Worm (Caenorhabditis elegans) whole organism, young adult: ENCODE results near the gene F53F8.7.

Source experiments
- C06A6.2 ChIP-seq: fragments of 200-800 bp; sonication (Bioruptor generic); conservative IDR thresholded peaks from 2 replicates; pipeline ENCODE4 v1.3.6; 2022; ENCODE audit warnings: missing genetic modification characterization, missing compliant biosample characterization
- F10E7.11 ChIP-seq: sonication (generic microtip); optimal IDR thresholded peaks from 2 replicates; lab custom pipeline; 2017; ENCODE audit warnings: mild to moderate bottlenecking, missing genetic modification characterization, moderate library complexity, missing compliant biosample characterization
- F39B2.1 ChIP-seq: fragments of 200-800 bp; sonication (Bioruptor generic); IDR thresholded peaks from 2 replicates; pipeline ENCODE4 v1.3.6; 2022; ENCODE audit warnings: missing genetic modification reagents, missing genetic modification characterization, missing compliant biosample characterization
- K12H6.12 ChIP-seq: fragments of 200-800 bp; sonication (Bioruptor generic); optimal IDR thresholded peaks from 2 replicates; lab custom pipeline; 2018; ENCODE audit warnings: mild to moderate bottlenecking, missing genetic modification characterization, missing compliant biosample characterization
- T26A5.8 ChIP-seq: sonication (generic microtip); optimal IDR thresholded peaks from 2 replicates; lab custom pipeline; 2016; ENCODE audit warnings: missing genetic modification characterization, missing compliant biosample characterization
- Y53F4B.3 ChIP-seq: fragments of 200-800 bp; sonication (Bioruptor generic); IDR thresholded peaks from 2 replicates; pipeline ENCODE4 v1.3.6; 2022; ENCODE audit warnings: missing genetic modification reagents, missing genetic modification characterization, missing compliant biosample characterization
- akir-1 ChIP-seq: fragments of 200-800 bp; sonication (Bioruptor generic); optimal IDR thresholded peaks from 2 replicates; lab custom pipeline; 2018; ENCODE audit warnings: mild to moderate bottlenecking, missing genetic modification characterization, moderate library complexity, missing compliant biosample characterization
- atf-7 ChIP-seq: sonication (generic microtip); optimal IDR thresholded peaks from 2 replicates; lab custom pipeline; 2017; ENCODE audit warnings: mild to moderate bottlenecking, missing genetic modification characterization, missing compliant biosample characterization
- attf-6 ChIP-seq: fragments of 200-800 bp; sonication (Bioruptor generic); IDR thresholded peaks from 2 replicates; pipeline ENCODE4 v1.3.6; 2022; ENCODE audit warnings: missing genetic modification reagents, missing genetic modification characterization, missing compliant biosample characterization
- ceh-40 ChIP-seq: fragments of 200-800 bp; sonication (Bioruptor generic); IDR thresholded peaks from 2 replicates; pipeline ENCODE4 v1.3.6; 2022; ENCODE audit warnings: missing genetic modification characterization, missing compliant biosample characterization
- chd-7 ChIP-seq: sonication (generic microtip); optimal IDR thresholded peaks from 2 replicates; lab custom pipeline; 2016; ENCODE audit warnings: mild to moderate bottlenecking, missing genetic modification characterization, moderate library complexity, missing compliant biosample characterization
- die-1 ChIP-seq: sonication (generic microtip); optimal IDR thresholded peaks from 2 replicates; lab custom pipeline; 2016; ENCODE audit warnings: missing genotype, mild to moderate bottlenecking, missing genetic modification characterization, missing compliant biosample characterization
- dpl-1 ChIP-seq: fragments of 150-350 bp; optimal IDR thresholded peaks from 2 replicates; lab custom pipeline; 2014; ENCODE audit warnings: missing biosample characterization, missing genetic modification reagents, missing genetic modification characterization
- egl-18 ChIP-seq: fragments of 200-800 bp; sonication (Bioruptor generic); IDR thresholded peaks from 2 replicates; pipeline ENCODE4 v1.3.6; 2022; ENCODE audit warnings: missing genetic modification reagents, missing genetic modification characterization, missing compliant biosample characterization
- egl-44 ChIP-seq: fragments of 200-800 bp; sonication (Bioruptor generic); IDR thresholded peaks from 2 replicates; pipeline ENCODE4 v1.3.6; 2022; ENCODE audit warnings: missing genetic modification reagents, missing genetic modification characterization, missing compliant biosample characterization
- egrh-3 ChIP-seq: fragments of 200-800 bp; sonication (Bioruptor generic); IDR thresholded peaks from 2 replicates; pipeline ENCODE4 v1.3.6; 2022; ENCODE audit warnings: missing genetic modification reagents, missing genetic modification characterization, missing compliant biosample characterization
- ets-4 ChIP-seq: fragments of 200-800 bp; sonication (Bioruptor generic); optimal IDR thresholded peaks from 2 replicates; lab custom pipeline; 2018; ENCODE audit warnings: mild to moderate bottlenecking, missing genetic modification characterization, missing compliant biosample characterization
- fkh-3 ChIP-seq: sonication (generic microtip); optimal IDR thresholded peaks from 2 replicates; lab custom pipeline; 2016; ENCODE audit warnings: mild to moderate bottlenecking, missing genetic modification characterization, missing compliant biosample characterization
- hsf-1 ChIP-seq: fragments of 200-800 bp; sonication (Bioruptor generic); IDR thresholded peaks from 2 replicates; pipeline ENCODE4 v1.3.6; 2022; ENCODE audit warnings: missing genetic modification reagents, missing genetic modification characterization, missing compliant biosample characterization
- lag-1 ChIP-seq: fragments of 200-800 bp; sonication (Bioruptor generic); IDR thresholded peaks from 2 replicates; pipeline ENCODE4 v1.3.6; 2022; ENCODE audit warnings: missing genetic modification reagents, missing genetic modification characterization, missing compliant biosample characterization
- let-526 ChIP-seq: fragments of 200-800 bp; sonication (Bioruptor generic); IDR thresholded peaks from 2 replicates; pipeline ENCODE4 v1.3.6; 2022; ENCODE audit warnings: missing genetic modification reagents, missing genetic modification characterization, missing compliant biosample characterization
- lsy-27 ChIP-seq: sonication (generic microtip); optimal IDR thresholded peaks from 2 replicates; lab custom pipeline; 2017; ENCODE audit warnings: missing genetic modification characterization, mild to moderate bottlenecking, missing compliant biosample characterization, antibody characterized with exemption, missing genotype, borderline replicate concordance; ENCODE audit not compliant: insufficient read depth
- madf-10 ChIP-seq: sonication (generic microtip); optimal IDR thresholded peaks from 2 replicates; lab custom pipeline; 2016; ENCODE audit warnings: mild to moderate bottlenecking, missing genetic modification characterization, missing compliant biosample characterization
- madf-3 ChIP-seq: fragments of 200-800 bp; sonication (Bioruptor generic); IDR thresholded peaks from 2 replicates; pipeline ENCODE4 v1.3.6; 2022; ENCODE audit warnings: missing genetic modification reagents, missing genetic modification characterization, missing compliant biosample characterization
- nfyb-1 ChIP-seq: fragments of 200-800 bp; sonication (Bioruptor generic); IDR thresholded peaks from 2 replicates; pipeline ENCODE4 v1.3.6; 2022; ENCODE audit warnings: missing genetic modification reagents, missing genetic modification characterization, missing compliant biosample characterization
- pbrm-1 ChIP-seq: fragments of 200-800 bp; sonication (Bioruptor generic); IDR thresholded peaks from 2 replicates; pipeline ENCODE4 v1.3.6; 2022; ENCODE audit warnings: missing genetic modification reagents, missing genetic modification characterization, missing compliant biosample characterization
- pha-4 ChIP-seq: fragments of 150-350 bp; sonication (generic microtip); optimal IDR thresholded peaks from 2 replicates; lab custom pipeline; 2014; ENCODE audit warnings: missing biosample characterization, missing genetic modification reagents, missing genetic modification characterization
- rec-8 ChIP-seq, 2 experiments: sonication (generic microtip); optimal IDR thresholded peaks; 2 replicates each; lab custom pipeline; 2016; ENCODE audit warnings: mild to moderate bottlenecking in 2 of 2, missing genetic modification characterization in 2 of 2, missing genetic modification reagents in 2 of 2, missing genotype in 2 of 2, missing biosample characterization in 1 of 2, missing compliant biosample characterization in 1 of 2, moderate library complexity in 1 of 2
- rpc-1 ChIP-seq, 2 experiments: fragments of 150-350 bp in 1 of 2; sonication (generic microtip) in 1 of 2; optimal IDR thresholded peaks; 2 replicates each; lab custom pipeline; 2014 to 2018; ENCODE audit warnings: missing biosample characterization in 1 of 2, missing genetic modification characterization in 1 of 2, missing genetic modification reagents in 1 of 2, missing genotype in 1 of 2
- sea-2 ChIP-seq: fragments of 200-800 bp; sonication (Bioruptor generic); IDR thresholded peaks from 2 replicates; pipeline ENCODE4 v1.3.6; 2022; ENCODE audit warnings: missing genetic modification characterization, missing compliant biosample characterization
- snpc-4 ChIP-seq, 5 experiments: fragments of 150-350 bp in 1 of 5; sonication (generic microtip) in 4 of 5; optimal IDR thresholded peaks; 2 replicates each; lab custom pipeline; 2014 to 2018; ENCODE audit warnings: missing genetic modification characterization in 5 of 5, missing biosample characterization in 3 of 5, antibody characterized with exemption in 2 of 5, mild to moderate bottlenecking in 2 of 5, missing compliant biosample characterization in 2 of 5, missing genotype in 2 of 5, moderate library complexity in 2 of 5, missing genetic modification reagents in 1 of 5
- tbp1 ChIP-seq: fragments of 200-800 bp; sonication (Bioruptor generic); optimal IDR thresholded peaks from 2 replicates; lab custom pipeline; 2018; ENCODE audit warnings: mild to moderate bottlenecking, missing genetic modification characterization, missing compliant biosample characterization
- tbx-9 ChIP-seq: sonication (generic microtip); optimal IDR thresholded peaks from 2 replicates; lab custom pipeline; 2016; ENCODE audit warnings: borderline replicate concordance, missing genetic modification characterization, inconsistent platforms, missing compliant biosample characterization
- unc-130 ChIP-seq: sonication (generic microtip); optimal IDR thresholded peaks from 2 replicates; lab custom pipeline; 2016; ENCODE audit warnings: missing genetic modification reagents, missing genetic modification characterization, missing compliant biosample characterization
- zim-3 ChIP-seq: sonication (generic microtip); optimal IDR thresholded peaks from 2 replicates; lab custom pipeline; 2017; ENCODE audit warnings: mild to moderate bottlenecking, missing genetic modification characterization, moderate library complexity, missing compliant biosample characterization
- ztf-25 ChIP-seq: fragments of 200-800 bp; sonication (Bioruptor generic); IDR thresholded peaks from 2 replicates; pipeline ENCODE4 v1.3.6; 2022; ENCODE audit warnings: missing genetic modification reagents, missing genetic modification characterization, missing compliant biosample characterization
- ztf-28 ChIP-seq: fragments of 200-800 bp; sonication (Bioruptor generic); IDR thresholded peaks from 2 replicates; pipeline ENCODE4 v1.3.6; 2022; ENCODE audit warnings: missing genetic modification reagents, missing genetic modification characterization, missing compliant biosample characterization
- ztf-3 ChIP-seq: fragments of 200-800 bp; sonication (Bioruptor generic); optimal IDR thresholded peaks from 2 replicates; lab custom pipeline; 2018; ENCODE audit warnings: mild to moderate bottlenecking, missing genetic modification characterization, missing compliant biosample characterization

Gene F53F8.7

DNA sequence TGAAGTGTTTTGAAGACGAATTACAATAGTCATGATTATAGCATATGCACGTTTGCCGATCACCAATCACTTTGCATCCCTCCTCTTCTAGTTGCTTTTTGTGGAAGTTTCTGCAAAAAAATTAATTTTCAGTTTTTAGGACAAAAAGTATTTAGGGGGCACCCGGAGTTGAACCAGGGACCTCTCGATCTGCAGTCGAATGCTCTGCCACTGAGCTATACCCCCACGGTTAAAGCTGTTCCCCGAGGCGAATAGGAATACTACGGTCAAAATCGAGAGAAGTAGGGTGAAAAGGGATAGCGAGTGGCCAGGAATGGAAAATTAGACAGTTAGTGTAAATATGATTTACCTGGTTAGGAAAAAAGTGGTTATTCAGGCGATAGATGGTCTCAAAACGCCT lies 4.2 kb downstream of the F53F8.7 start (continued):
- no peak for TF ChIP-seq lsy-27
- 0 out of 2 replicates have a peak, but pooled peaks have one; percentile 25 for TF ChIP-seq hsf-1 (GFP tag; lab: Robert Waterston, UW)
- no peak for TF ChIP-seq unc-130
- no peak for TF ChIP-seq F39B2.1
- TF ChIP-seq chd-7: peak; percentile 52
- peak; percentile 77 for TF ChIP-seq die-1 (tag; lab: Kevin White, UChicago)
- TF ChIP-seq ztf-3 (GFP tag; lab: Kevin White, UChicago): no peak
- peak; percentile 41; the same call in 1 of the 2 replicates for TF ChIP-seq egrh-3
- TF ChIP-seq madf-3 (GFP tag; lab: Robert Waterston, UW): 0 out of 2 replicates have a peak, but pooled peaks have one; percentile 40
- peak; percentile 87 for TF ChIP-seq zim-3 (tag; lab: Kevin White, UChicago)
- peak; percentile 81 for TF ChIP-seq ceh-40
- peak; percentile 33 for TF ChIP-seq K12H6.12
- no peak for TF ChIP-seq lag-1 (GFP tag; lab: Robert Waterston, UW)
- no peak for TF ChIP-seq T26A5.8
- TF ChIP-seq F10E7.11 (tag; lab: Kevin White, UChicago): no peak
- peak; percentile 86 for TF ChIP-seq rpc-1 (optimal IDR thresholded peaks at IDR 0.05; lab: Kevin White, UChicago)
- TF ChIP-seq rpc-1 (tag; optimal IDR thresholded peaks at IDR 0.05; lab: Kevin White, UChicago): peak; percentile 88
- TF ChIP-seq nfyb-1 (GFP tag; lab: Robert Waterston, UW): peak; percentile 84
- peak; percentile 94 for TF ChIP-seq tbp1
- TF ChIP-seq pha-4 (tag; lab: Kevin White, UChicago): no peak
- peak; percentile 7 for TF ChIP-seq tbx-9 (tag; lab: Kevin White, UChicago)
- no peak for TF ChIP-seq akir-1 (GFP tag; lab: Kevin White, UChicago)
- peak; percentile 42 for TF ChIP-seq madf-10 (tag; lab: Kevin White, UChicago)
- TF ChIP-seq egl-44 (GFP tag; lab: Robert Waterston, UW): peak; percentile 65; the same call in 1 of the 2 replicates
- no peak for TF ChIP-seq dpl-1
- no peak for TF ChIP-seq Y53F4B.3 (GFP tag; lab: Robert Waterston, UW)
- TF ChIP-seq C06A6.2 (GFP tag; lab: Robert Waterston, UW): peak; percentile 37; the same call in 1 of the 2 replicates
- peak; percentile 34 to 73 for TF ChIP-seq rec-8 (tag; optimal IDR thresholded peaks at IDR 0.05; lab: Kevin White, UChicago)
- 0 out of 2 replicates have a peak, but pooled peaks have one; percentile 24 for TF ChIP-seq ztf-28
- TF ChIP-seq pbrm-1: peak; percentile 68
- peak; percentile 32 for TF ChIP-seq ets-4 (GFP tag; lab: Kevin White, UChicago)
- peak; percentile 38 for TF ChIP-seq fkh-3

DNA sequence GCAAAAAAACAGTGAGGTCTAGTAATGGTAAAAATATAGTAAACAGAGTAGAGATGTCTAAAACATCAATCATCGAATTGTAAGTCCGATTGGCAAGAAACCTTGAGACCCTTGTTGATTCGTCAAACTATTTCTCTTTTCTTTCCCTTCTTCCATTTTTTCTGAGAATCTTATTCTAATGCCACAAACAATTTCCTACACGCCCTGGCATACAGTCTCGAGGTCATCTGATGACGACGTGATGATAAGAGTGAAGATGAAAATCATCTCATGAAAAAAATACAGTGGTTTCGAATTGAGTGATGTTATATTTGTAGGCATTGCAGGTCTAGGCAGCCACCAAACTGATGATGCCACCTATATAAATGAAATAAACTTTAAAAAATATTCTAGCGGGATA lies 5.3 kb downstream of the F53F8.7 start:
- TF ChIP-seq sea-2 (no peak), attf-6 (GFP tag; lab: Robert Waterston, UW) (no peak), snpc-4 (GFP tag; optimal IDR thresholded peaks at IDR 0.05; lab: Kevin White, UChicago) (no peak), snpc-4 (tag; optimal IDR thresholded peaks at IDR 0.05; lab: Kevin White, UChicago) (no peak), egl-18 (no peak), K12H6.12 (no peak), let-526 (GFP tag; lab: Robert Waterston, UW) (no peak), ztf-25 (GFP tag; lab: Robert Waterston, UW) (no peak), atf-7 (tag; lab: Kevin White, UChicago) (no peak)
